Fruit fly (Drosophila melanogaster) whole organism, embryonic: ENCODE measurements around the gene Klp67A.
A peak's percentile ranks its signal among the peaks of the same experiment; 100 is the strongest.

ENCODE experiments used
- Aef1 ChIP-seq: fragments of 200-800 bp; sonication (Bioruptor generic); IDR thresholded peaks from 3 replicates; pipeline ENCODE4 v1.3.6; 2022; ENCODE audit warnings: missing biosample characterization, missing genetic modification characterization
- Awh ChIP-seq: fragments of 200-800 bp; sonication (Bioruptor generic); IDR thresholded peaks from 2 replicates; pipeline ENCODE4, ENCODE4 v1.3.6; 2022; ENCODE audit warnings: missing biosample characterization, missing genetic modification characterization
- Bteb2 ChIP-seq: fragments of 200-800 bp; sonication (Bioruptor generic); optimal IDR thresholded peaks from 2 replicates; lab custom pipeline; 2016; ENCODE audit warnings: missing biosample characterization, missing genetic modification characterization
- CG1233 ChIP-seq: fragments of 200-800 bp; sonication (Bioruptor generic); optimal IDR thresholded peaks from 4 replicates; lab custom pipeline; 2018; ENCODE audit warnings: missing biosample characterization, mild to moderate bottlenecking, missing genetic modification characterization
- CG13287 ChIP-seq: fragments of 200-800 bp; sonication (Bioruptor generic); IDR thresholded peaks from 2 replicates; pipeline ENCODE4 v1.3.6; 2022; ENCODE audit warnings: missing biosample characterization, missing genetic modification characterization; ENCODE audit not compliant: partially characterized antibody
- CG13296 ChIP-seq: fragments of 200-800 bp; sonication (Bioruptor generic); optimal IDR thresholded peaks from 3 replicates; lab custom pipeline; 2018; ENCODE audit warnings: missing biosample characterization, mild to moderate bottlenecking, missing genetic modification characterization
- CG14710 ChIP-seq: fragments of 200-800 bp; sonication (Bioruptor generic); optimal IDR thresholded peaks from 3 replicates; lab custom pipeline; 2019; ENCODE audit warnings: missing biosample characterization, mild to moderate bottlenecking, missing genetic modification characterization, moderate library complexity
- CG16779 ChIP-seq: fragments of 200-800 bp; sonication (Bioruptor generic); IDR thresholded peaks from 2 replicates; pipeline ENCODE4 v1.3.6; 2022; ENCODE audit warnings: missing biosample characterization, missing genetic modification characterization
- CG17385 ChIP-seq: fragments of 200-800 bp; sonication (Bioruptor generic); optimal IDR thresholded peaks from 3 replicates; lab custom pipeline; 2018; ENCODE audit warnings: missing biosample characterization, mild to moderate bottlenecking, missing genetic modification characterization
- CG1832 ChIP-seq: fragments of 200-800 bp; sonication (Bioruptor generic); optimal IDR thresholded peaks from 2 replicates; lab custom pipeline; 2017; ENCODE audit warnings: missing biosample characterization, mild to moderate bottlenecking, missing genetic modification characterization, inconsistent platforms
- CG31441 ChIP-seq: fragments of 200-800 bp; sonication (Bioruptor generic); IDR thresholded peaks from 2 replicates; pipeline ENCODE4 v1.3.6; 2022; ENCODE audit warnings: missing biosample characterization, missing genetic modification characterization
- CG33557 ChIP-seq: fragments of 200-800 bp; sonication (Bioruptor generic); optimal IDR thresholded peaks from 2 replicates; lab custom pipeline; 2019; ENCODE audit warnings: missing biosample characterization, mild to moderate bottlenecking, missing genetic modification characterization, moderate library complexity
- CG3726 ChIP-seq: fragments of 200-800 bp; sonication (Bioruptor generic); IDR thresholded peaks from 3 replicates; pipeline ENCODE4, ENCODE4 v1.3.6; 2022; ENCODE audit warnings: missing biosample characterization, missing genetic modification characterization
- CG42726 ChIP-seq: fragments of 200-800 bp; sonication (Bioruptor generic); IDR thresholded peaks from 2 replicates; pipeline ENCODE4 v1.3.6; 2022; ENCODE audit warnings: missing biosample characterization, missing genetic modification characterization; ENCODE audit not compliant: partially characterized antibody
- CG6683 ChIP-seq: fragments of 200-800 bp; sonication (Bioruptor generic); optimal IDR thresholded peaks from 2 replicates; lab custom pipeline; 2017; ENCODE audit warnings: missing biosample characterization, mild to moderate bottlenecking, missing genetic modification characterization, missing genetic modification reagents
- CG6791 ChIP-seq: fragments of 200-800 bp; sonication (Bioruptor generic); IDR thresholded peaks from 3 replicates; pipeline ENCODE4 v1.3.6; 2022; ENCODE audit warnings: missing biosample characterization, missing genetic modification characterization; ENCODE audit not compliant: partially characterized antibody
- CG6854 ChIP-seq: fragments of 200-800 bp; sonication (Bioruptor generic); optimal IDR thresholded peaks from 3 replicates; lab custom pipeline; 2017; ENCODE audit warnings: missing biosample characterization, mild to moderate bottlenecking, missing genetic modification characterization
- CG7372 ChIP-seq: fragments of 200-800 bp; sonication (Bioruptor generic); IDR thresholded peaks from 2 replicates; pipeline ENCODE4 v1.3.6; 2022; ENCODE audit warnings: missing biosample characterization, missing genetic modification characterization
- CoRest ChIP-seq: fragments of 200-800 bp; sonication (Bioruptor generic); optimal IDR thresholded peaks from 3 replicates; lab custom pipeline; 2018; ENCODE audit warnings: missing biosample characterization, mild to moderate bottlenecking, missing genetic modification characterization, moderate library complexity
- Drgx ChIP-seq: fragments of 200-800 bp; sonication (Bioruptor generic); IDR thresholded peaks from 2 replicates; pipeline ENCODE4 v1.3.6; 2022; ENCODE audit warnings: missing biosample characterization, missing genetic modification characterization
- E2f2 ChIP-seq: fragments of 200-800 bp; sonication (Bioruptor generic); IDR thresholded peaks from 2 replicates; pipeline ENCODE4 v1.3.6; 2022; ENCODE audit warnings: missing biosample characterization, missing genetic modification characterization
- Ets65A ChIP-seq: fragments of 200-800 bp; sonication (Bioruptor generic); peaks from one replicate; lab custom pipeline; 2016; ENCODE audit warnings: missing biosample characterization, missing genetic modification characterization
- Hr3 ChIP-seq: fragments of 200-800 bp; sonication (Bioruptor generic); optimal IDR thresholded peaks from 3 replicates; lab custom pipeline; 2016; ENCODE audit warnings: missing biosample characterization, missing genetic modification characterization
- Lim3 ChIP-seq: fragments of 200-800 bp; sonication (Bioruptor generic); IDR thresholded peaks from 2 replicates; pipeline ENCODE4 v1.3.6; 2022; ENCODE audit warnings: missing biosample characterization, missing genetic modification characterization
- MBD-R2 ChIP-seq: fragments of 200-800 bp; sonication (Bioruptor generic); IDR thresholded peaks from 2 replicates; pipeline ENCODE4 v1.3.6; 2022; ENCODE audit warnings: missing biosample characterization, missing genetic modification characterization
- MTF-1 ChIP-seq: fragments of 200-800 bp; sonication (Bioruptor generic); optimal IDR thresholded peaks from 2 replicates; lab custom pipeline; 2018; ENCODE audit warnings: missing biosample characterization, mild to moderate bottlenecking, missing genetic modification characterization, borderline replicate concordance
- Ravus ChIP-seq: fragments of 200-800 bp; sonication (Bioruptor generic); IDR thresholded peaks from 2 replicates; pipeline ENCODE4 v1.3.6; 2022; ENCODE audit warnings: missing biosample characterization, missing genetic modification characterization
- Tbp ChIP-seq: fragments of >200 bp; optimal IDR thresholded peaks from 2 replicates; lab custom pipeline; 2018; ENCODE audit warnings: missing biosample characterization, missing genetic modification characterization
- abd-A ChIP-seq: fragments of 200-800 bp; sonication (Bioruptor generic); optimal IDR thresholded peaks from 3 replicates; lab custom pipeline; 2019; ENCODE audit warnings: missing biosample characterization, mild to moderate bottlenecking, missing genetic modification characterization, moderate library complexity
- ato ChIP-seq: fragments of 200-800 bp; sonication (Bioruptor generic); IDR thresholded peaks from 2 replicates; pipeline ENCODE4 v1.3.6; 2022; ENCODE audit warnings: missing biosample characterization, missing genetic modification characterization; ENCODE audit not compliant: partially characterized antibody
- croc ChIP-seq: fragments of 200-800 bp; sonication (Bioruptor generic); conservative IDR thresholded peaks from 3 replicates; pipeline ENCODE4 v1.3.6; 2022; ENCODE audit warnings: missing biosample characterization, missing genetic modification characterization
- dpn ChIP-seq, 2 experiments: fragments of 200-800 bp; sonication (Bioruptor generic); optimal IDR thresholded peaks; 3 replicates each; lab custom pipeline; 2016; ENCODE audit warnings: missing biosample characterization in 2 of 2, missing genetic modification characterization in 2 of 2
- eyg ChIP-seq: fragments of 200-800 bp; sonication (Bioruptor generic); optimal IDR thresholded peaks from 3 replicates; lab custom pipeline; 2016; ENCODE audit warnings: missing biosample characterization, missing genetic modification characterization
- gfzf ChIP-seq: fragments of 200-800 bp; sonication (Bioruptor generic); optimal IDR thresholded peaks from 2 replicates; lab custom pipeline; 2016; ENCODE audit warnings: missing biosample characterization, mild to moderate bottlenecking, missing genetic modification characterization, moderate library complexity
- grn ChIP-seq: fragments of 200-800 bp; sonication (Bioruptor generic); optimal IDR thresholded peaks from 3 replicates; lab custom pipeline; 2017; ENCODE audit warnings: missing biosample characterization, missing genetic modification characterization
- gro ChIP-seq: fragments of 200-800 bp; sonication (Bioruptor generic); optimal IDR thresholded peaks from 2 replicates; lab custom pipeline; 2016; ENCODE audit warnings: missing biosample characterization, missing genetic modification characterization
- insv ChIP-seq, 2 experiments: fragments of 200-800 bp; sonication (Bioruptor generic); optimal IDR thresholded peaks; 3 replicates each; lab custom pipeline; 2016 to 2018; ENCODE audit warnings: missing biosample characterization in 2 of 2, missing genetic modification characterization in 2 of 2
- jing ChIP-seq: fragments of 200-800 bp; sonication (Bioruptor generic); optimal IDR thresholded peaks from 2 replicates; lab custom pipeline; 2018; ENCODE audit warnings: missing biosample characterization, mild to moderate bottlenecking, missing genetic modification characterization
- onecut ChIP-seq: fragments of 200-800 bp; sonication (Bioruptor generic); IDR thresholded peaks from 2 replicates; pipeline ENCODE4 v1.3.6; 2022; ENCODE audit warnings: missing biosample characterization, missing genetic modification characterization
- otp ChIP-seq: fragments of 200-800 bp; sonication (Bioruptor generic); IDR thresholded peaks from 3 replicates; pipeline ENCODE4, ENCODE4 v1.3.6; 2022; ENCODE audit warnings: missing biosample characterization, missing genetic modification characterization
- pho ChIP-seq: fragments of 200-800 bp; sonication (Bioruptor generic); optimal IDR thresholded peaks from 2 replicates; lab custom pipeline; 2016; ENCODE audit warnings: missing biosample characterization, missing genetic modification characterization
- prd ChIP-seq, 3 experiments: fragments of >200 bp in 2 of 3; fragments of 200-800 bp in 1 of 3; sonication (Bioruptor generic) in 1 of 3; optimal IDR thresholded peaks in 2 of 3; IDR thresholded peaks in 1 of 3; 2 replicates in 2 of 3; 3 replicates in 1 of 3; pipeline versions ENCODE4 v1.3.6 to Lab custom; 2017 to 2022; ENCODE audit warnings: missing biosample characterization in 1 of 3, missing genetic modification characterization in 1 of 3
- repo ChIP-seq: fragments of 200-800 bp; sonication (Bioruptor generic); optimal IDR thresholded peaks from 2 replicates; lab custom pipeline; 2016; ENCODE audit warnings: missing biosample characterization, missing genetic modification characterization
- sens-2 ChIP-seq: fragments of 200-800 bp; sonication (Bioruptor generic); IDR thresholded peaks from 2 replicates; pipeline ENCODE4 v1.3.6; 2022; ENCODE audit warnings: missing biosample characterization, missing genetic modification characterization
- sr ChIP-seq: fragments of 200-800 bp; sonication (Bioruptor generic); IDR thresholded peaks from 3 replicates; pipeline ENCODE4 v1.3.6; 2022; ENCODE audit warnings: missing biosample characterization, missing genetic modification characterization
- trem ChIP-seq: fragments of 200-800 bp; optimal IDR thresholded peaks from 3 replicates; lab custom pipeline; 2019; ENCODE audit warnings: missing biosample characterization, mild to moderate bottlenecking, missing genetic modification characterization, moderate library complexity
- unc-4 ChIP-seq: fragments of 200-800 bp; sonication (Bioruptor generic); IDR thresholded peaks from 2 replicates; pipeline ENCODE4 v1.3.6; 2022; ENCODE audit warnings: missing biosample characterization, missing genetic modification characterization; ENCODE audit not compliant: partially characterized antibody
- zen ChIP-seq: fragments of 200-800 bp; sonication (Bioruptor generic); optimal IDR thresholded peaks from 3 replicates; lab custom pipeline; 2018; ENCODE audit warnings: missing biosample characterization, mild to moderate bottlenecking, missing genetic modification characterization, moderate library complexity

Gene Klp67A

dm6 chr3L:9377198-9378035, 10.6 kb upstream of the Klp67A start, which contains the start of gene Hsp26 (continued):
- TF ChIP-seq otp (peak; percentile 75; the same call in 2 of the 3 replicates), CG6854 (GFP tag; lab: Kevin White, UChicago) (peak; percentile 73), Aef1 (peak; percentile 77), CoRest (tag; lab: Kevin White, UChicago) (peak; percentile 81), zen (tag; lab: Kevin White, UChicago) (peak; percentile 24), Drgx (GFP tag; lab: Robert Waterston, UW) (peak; percentile 96), grn (GFP tag; lab: Kevin White, UChicago) (peak; percentile 18), CG3726 (GFP tag; lab: Robert Waterston, UW) (0 out of 3 replicates have a peak, but pooled peaks have one; percentile 47), Bteb2 (GFP tag; lab: Kevin White, UChicago) (peak; percentile 83), CG16779 (GFP tag; lab: Robert Waterston, UW) (no peak; the same call in 1 of the 2 replicates), sr (GFP tag; lab: Robert Waterston, UW) (no peak), CG13296 (GFP tag; lab: Kevin White, UChicago) (peak; percentile 77), unc-4 (GFP tag; lab: Robert Waterston, UW) (0 out of 2 replicates have a peak, but pooled peaks have one; percentile 17), Lim3 (GFP tag; lab: Robert Waterston, UW) (no peak), insv (GFP tag; optimal IDR thresholded peaks at IDR 0.05; lab: Kevin White, UChicago) (no peak), trem (tag; lab: Kevin White, UChicago) (peak; percentile 54), prd (optimal IDR thresholded peaks at IDR 0.05; lab: Kevin White, UChicago) (no peak), prd (GFP tag; IDR thresholded peaks at IDR 0.05; lab: Robert Waterston, UW) (peak; percentile 79), CG7372 (GFP tag; lab: Robert Waterston, UW) (0 out of 2 replicates have a peak, but pooled peaks have one; percentile 35), eyg (GFP tag; lab: Kevin White, UChicago) (peak; percentile 65), repo (peak; percentile 69), CG14710 (tag; lab: Kevin White, UChicago) (peak; percentile 69), CG6683 (GFP tag; lab: Kevin White, UChicago) (peak; percentile 46), Hr3 (peak; percentile 80), CG31441 (GFP tag; lab: Robert Waterston, UW) (peak; percentile 88), Awh (GFP tag; lab: Robert Waterston, UW) (peak; percentile 75), CG6791 (GFP tag; lab: Robert Waterston, UW) (no peak), CG1832 (no peak), Ets65A (GFP tag; lab: Kevin White, UChicago) (peak; percentile 91), gro (GFP tag; lab: Kevin White, UChicago) (peak; percentile 80), CG42726 (no peak), CG33557 (GFP tag; lab: Kevin White, UChicago) (peak; percentile 21), pho (GFP tag; lab: Kevin White, UChicago) (peak; percentile 83), CG1233 (peak; percentile 78), E2f2 (GFP tag; lab: Robert Waterston, UW) (peak; percentile 68; the same call in 1 of the 2 replicates), Ravus (GFP tag; lab: Robert Waterston, UW) (peak; percentile 32; the same call in 1 of the 2 replicates), Tbp (no peak), onecut (GFP tag; lab: Robert Waterston, UW) (peak; percentile 67), CG13287 (GFP tag; lab: Robert Waterston, UW) (no peak; the same call in 1 of the 2 replicates), dpn (GFP tag; optimal IDR thresholded peaks at IDR 0.05; lab: Kevin White, UChicago) (peak; percentile 87 to 90), gfzf (GFP tag; lab: Kevin White, UChicago) (no peak), CG17385 (peak; percentile 85), croc (peak; percentile 55; the same call in 2 of the 3 replicates), jing (GFP tag; lab: Kevin White, UChicago) (peak; percentile 57), ato (GFP tag; lab: Robert Waterston, UW) (no peak), MTF-1 (GFP tag; lab: Kevin White, UChicago) (peak; percentile 52), abd-A (no peak), MBD-R2 (GFP tag; lab: Robert Waterston, UW) (peak; percentile 42; the same call in 1 of the 2 replicates), sens-2 (GFP tag; lab: Robert Waterston, UW) (peak; percentile 73)
